Fruit fly (Drosophila melanogaster): ENCODE data around the gene CG11927.

The CG11927 gene

DNA sequence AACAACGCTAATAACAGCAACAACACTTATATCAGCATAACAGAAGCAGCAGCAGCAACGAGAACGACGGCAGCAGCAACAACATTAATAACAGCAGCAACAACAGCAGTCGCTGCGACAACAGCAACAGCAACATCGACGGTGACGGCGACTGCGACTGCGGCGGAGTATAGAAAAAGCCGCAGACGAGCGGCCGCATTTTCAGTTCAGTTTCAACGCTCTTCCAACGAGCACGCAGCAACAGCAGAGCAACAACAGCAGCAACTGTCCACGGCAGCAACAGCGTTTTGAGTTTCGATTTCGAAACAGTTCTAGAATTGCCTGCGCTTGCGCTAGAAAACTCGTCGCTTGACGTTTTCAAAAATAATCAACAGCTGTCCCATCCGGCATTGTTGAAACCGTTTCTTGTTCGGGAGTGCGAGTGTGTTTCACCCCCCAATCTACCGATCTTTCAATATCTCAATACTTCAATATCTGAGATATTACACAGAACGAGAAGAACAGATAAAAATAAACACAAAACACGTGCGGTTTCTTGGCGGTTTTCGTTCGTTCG is 44.4 kb downstream of the CG11927 start, which contains the start of gene CG3036 (continued):
- no peak for TF ChIP-seq Hey (tag; optimal IDR thresholded peaks at IDR 0.05)
- TF ChIP-seq usp (GFP tag; optimal IDR thresholded peaks at IDR 0.05): no peak
- TF ChIP-seq CG4360 (GFP tag; IDR thresholded peaks at IDR 0.05): peak; percentile 98
- TF ChIP-seq HLHmδ (GFP tag; optimal IDR thresholded peaks at IDR 0.05): peak; percentile 58
- no peak for TF ChIP-seq Hr3 (GFP tag; optimal IDR thresholded peaks at IDR 0.05)
- peak; percentile 57 for TF ChIP-seq lilli (GFP tag; optimal IDR thresholded peaks at IDR 0.05)
- 0 out of 2 replicates have a peak, but pooled peaks have one; percentile 15 for TF ChIP-seq wdn (GFP tag; IDR thresholded peaks at IDR 0.05)
- TF ChIP-seq CG7745 (tag; optimal IDR thresholded peaks at IDR 0.05): peak; percentile 14
- TF ChIP-seq ttk (GFP tag; IDR thresholded peaks at IDR 0.05): no peak
- TF ChIP-seq CG14860 (GFP tag; IDR thresholded peaks at IDR 0.05; ENCODE audit: partially characterized antibody): no peak
- no peak for TF ChIP-seq ind (GFP tag; optimal IDR thresholded peaks at IDR 0.05)
- peak; percentile 60; the same call in 2 of the 3 replicates for TF ChIP-seq mld (GFP tag; IDR thresholded peaks at IDR 0.05; ENCODE audit: partially characterized antibody)
- TF ChIP-seq Usf (GFP tag; optimal IDR thresholded peaks at IDR 0.05): no peak
- TF ChIP-seq HLH4C (GFP tag; IDR thresholded peaks at IDR 0.05; ENCODE audit: partially characterized antibody): no peak
- no peak for TF ChIP-seq dati (GFP tag; IDR thresholded peaks at IDR 0.05)
- TF ChIP-seq CG17829 (tag; optimal IDR thresholded peaks at IDR 0.05): peak; percentile 68
- no peak for TF ChIP-seq CG5953 (GFP tag; IDR thresholded peaks at IDR 0.05)
- 0 out of 2 replicates have a peak, but pooled peaks have one; percentile 23 for TF ChIP-seq Nf-YA (GFP tag; IDR thresholded peaks at IDR 0.05)
- peak; percentile 99 for TF ChIP-seq Jarid2 (GFP tag; optimal IDR thresholded peaks at IDR 0.05)
- TF ChIP-seq Hand (GFP tag; optimal IDR thresholded peaks at IDR 0.05): no peak
- TF ChIP-seq ssp (GFP tag; IDR thresholded peaks at IDR 0.05): no peak
- TF ChIP-seq bcd (GFP tag; optimal IDR thresholded peaks at IDR 0.05): no peak
- TF ChIP-seq CG12391 (tag; optimal IDR thresholded peaks at IDR 0.05): peak; percentile 20
- TF ChIP-seq CG6254 (GFP tag; optimal IDR thresholded peaks at IDR 0.05): no peak
- peak; percentile 81 for TF ChIP-seq cwo (GFP tag; optimal IDR thresholded peaks at IDR 0.05)
- TF ChIP-seq CG12744 (GFP tag; optimal IDR thresholded peaks at IDR 0.05): no peak
- no peak for TF ChIP-seq run (tag; optimal IDR thresholded peaks at IDR 0.05)
- peak; percentile 70 for TF ChIP-seq CG15601 (tag; optimal IDR thresholded peaks at IDR 0.05)
- TF ChIP-seq sens (GFP tag): peak; percentile 82
- no peak for TF ChIP-seq toy (GFP tag; IDR thresholded peaks at IDR 0.05)
- peak; percentile 6 for TF ChIP-seq CG31365 (tag; optimal IDR thresholded peaks at IDR 0.05)
- TF ChIP-seq HmgD (GFP tag; optimal IDR thresholded peaks at IDR 0.05): peak; percentile 48
- TF ChIP-seq CG18764 (GFP tag; optimal IDR thresholded peaks at IDR 0.05): no peak
- TF ChIP-seq CG10274 (GFP tag; optimal IDR thresholded peaks at IDR 0.05): no peak
- TF ChIP-seq twi (tag; optimal IDR thresholded peaks at IDR 0.05): peak; percentile 43
- peak; percentile 2 for TF ChIP-seq CG10147 (GFP tag; optimal IDR thresholded peaks at IDR 0.05)
- no peak for TF ChIP-seq Gsc (GFP tag; IDR thresholded peaks at IDR 0.05)
- TF ChIP-seq kah (GFP tag; optimal IDR thresholded peaks at IDR 0.05): peak; percentile 91
- TF ChIP-seq tin (GFP tag; optimal IDR thresholded peaks at IDR 0.05): no peak
- peak; percentile 36 for TF ChIP-seq CG33213 (GFP tag; optimal IDR thresholded peaks at IDR 0.05)
- TF ChIP-seq CG11560 (tag; IDR thresholded peaks at IDR 0.05): no peak
- TF ChIP-seq NK7.1 (GFP tag; optimal IDR thresholded peaks at IDR 0.05): no peak
- peak; percentile 14 for TF ChIP-seq Hsf (GFP tag; optimal IDR thresholded peaks at IDR 0.05)
- peak; percentile 49 for TF ChIP-seq D19A (tag; optimal IDR thresholded peaks at IDR 0.05)
- TF ChIP-seq wor (GFP tag; IDR thresholded peaks at IDR 0.05): no peak
- TF ChIP-seq chif (GFP tag; optimal IDR thresholded peaks at IDR 0.05): no peak
- peak; percentile 80 for TF ChIP-seq Aef1 (GFP tag; IDR thresholded peaks at IDR 0.05)
- peak; percentile 57 for TF ChIP-seq fd64A (GFP tag; optimal IDR thresholded peaks at IDR 0.05)
- no peak for TF ChIP-seq oc (tag; optimal IDR thresholded peaks at IDR 0.05)
- TF ChIP-seq en (GFP tag; optimal IDR thresholded peaks at IDR 0.05): no peak
- TF ChIP-seq Doc3 (GFP tag; IDR thresholded peaks at IDR 0.05; ENCODE audit: partially characterized antibody): no peak
